Fruit fly (Drosophila melanogaster) whole organism, embryonic: ENCODE results near the gene CG32483.

Experiments used
- Atf-2 ChIP-seq: fragments of 200-800 bp; sonication (Bioruptor generic); optimal IDR thresholded peaks from 2 replicates; lab custom pipeline; 2016; ENCODE audit warnings: missing biosample characterization, missing genetic modification characterization
- Awh ChIP-seq: fragments of 200-800 bp; sonication (Bioruptor generic); IDR thresholded peaks from 2 replicates; pipeline ENCODE4, ENCODE4 v1.3.6; 2022; ENCODE audit warnings: missing biosample characterization, missing genetic modification characterization
- CG11398 ChIP-seq: fragments of 200-800 bp; sonication (Bioruptor generic); optimal IDR thresholded peaks from 2 replicates; lab custom pipeline; 2016; ENCODE audit warnings: missing biosample characterization, missing genetic modification characterization
- CG12071 ChIP-seq: fragments of 200-800 bp; sonication (Bioruptor generic); optimal IDR thresholded peaks from 3 replicates; lab custom pipeline; 2018; ENCODE audit warnings: missing biosample characterization, mild to moderate bottlenecking, missing genetic modification characterization
- CG12219 ChIP-seq: fragments of 200-800 bp; sonication (Bioruptor generic); optimal IDR thresholded peaks from 3 replicates; lab custom pipeline; 2018; ENCODE audit warnings: missing biosample characterization, mild to moderate bottlenecking, missing genetic modification characterization
- CG12236 ChIP-seq: fragments of 200-800 bp; sonication (Bioruptor generic); optimal IDR thresholded peaks from 2 replicates; lab custom pipeline; 2016; ENCODE audit warnings: missing biosample characterization, missing genetic modification characterization
- CG15514 ChIP-seq: fragments of 200-800 bp; sonication (Bioruptor generic); optimal IDR thresholded peaks from 3 replicates; lab custom pipeline; 2017; ENCODE audit warnings: missing biosample characterization, missing genetic modification characterization, mild to moderate bottlenecking, moderate library complexity, missing genetic modification reagents
- CG17359 ChIP-seq: fragments of 200-800 bp; sonication (Bioruptor generic); optimal IDR thresholded peaks from 3 replicates; lab custom pipeline; 2018; ENCODE audit warnings: missing biosample characterization, mild to moderate bottlenecking, missing genetic modification characterization, moderate library complexity
- CG2875 ChIP-seq: fragments of 200-800 bp; sonication (Bioruptor generic); optimal IDR thresholded peaks from 2 replicates; lab custom pipeline; 2017; ENCODE audit warnings: missing biosample characterization, mild to moderate bottlenecking, missing genetic modification characterization, missing genetic modification reagents
- CG32532 ChIP-seq: fragments of 200-800 bp; sonication (Bioruptor generic); IDR thresholded peaks from 2 replicates; pipeline ENCODE4 v1.3.6; 2022; ENCODE audit warnings: missing biosample characterization, missing genetic modification characterization
- CG33213 ChIP-seq: fragments of 200-800 bp; sonication (Bioruptor generic); optimal IDR thresholded peaks from 3 replicates; lab custom pipeline; 2016; ENCODE audit warnings: missing biosample characterization, missing genetic modification characterization
- CG34224 ChIP-seq: fragments of 200-800 bp; sonication (Bioruptor generic); IDR thresholded peaks from 3 replicates; pipeline ENCODE4 v1.3.6; 2022; ENCODE audit warnings: missing biosample characterization, missing genetic modification characterization; ENCODE audit not compliant: partially characterized antibody
- CG42726 ChIP-seq: fragments of 200-800 bp; sonication (Bioruptor generic); IDR thresholded peaks from 2 replicates; pipeline ENCODE4 v1.3.6; 2022; ENCODE audit warnings: missing biosample characterization, missing genetic modification characterization; ENCODE audit not compliant: partially characterized antibody
- CG6272 ChIP-seq: fragments of 200-800 bp; sonication (Bioruptor generic); IDR thresholded peaks from 2 replicates; pipeline ENCODE4 v1.3.6; 2022; ENCODE audit warnings: missing biosample characterization, missing genetic modification characterization
- CG6791 ChIP-seq: fragments of 200-800 bp; sonication (Bioruptor generic); IDR thresholded peaks from 3 replicates; pipeline ENCODE4 v1.3.6; 2022; ENCODE audit warnings: missing biosample characterization, missing genetic modification characterization; ENCODE audit not compliant: partially characterized antibody
- CG7928 ChIP-seq: fragments of 200-800 bp; sonication (Bioruptor generic); optimal IDR thresholded peaks from 2 replicates; lab custom pipeline; 2017; ENCODE audit warnings: missing biosample characterization, mild to moderate bottlenecking, missing genetic modification characterization
- D19A ChIP-seq: fragments of 200-800 bp; optimal IDR thresholded peaks from 3 replicates; lab custom pipeline; 2019; ENCODE audit warnings: missing biosample characterization, mild to moderate bottlenecking, missing genetic modification characterization, moderate library complexity
- Dfd ChIP-seq, 2 experiments: fragments of >200 bp; optimal IDR thresholded peaks; 2 replicates each; lab custom pipeline; 2017; ENCODE audit warnings: missing biosample characterization in 2 of 2, missing genetic modification characterization in 2 of 2
- Dll ChIP-seq: fragments of 200-800 bp; sonication (Bioruptor generic); IDR thresholded peaks from 4 replicates; pipeline ENCODE4 v1.3.6; 2022; ENCODE audit warnings: missing biosample characterization, missing genetic modification characterization; ENCODE audit not compliant: partially characterized antibody
- Ets97D ChIP-seq: fragments of 200-800 bp; sonication (Bioruptor generic); optimal IDR thresholded peaks from 3 replicates; lab custom pipeline; 2016; ENCODE audit warnings: missing biosample characterization, missing genetic modification characterization
- HLH4C ChIP-seq: fragments of 200-800 bp; sonication (Bioruptor generic); IDR thresholded peaks from 3 replicates; pipeline ENCODE4 v1.3.6; 2022; ENCODE audit warnings: missing biosample characterization, missing genetic modification characterization; ENCODE audit not compliant: partially characterized antibody
- Hey ChIP-seq: fragments of 200-800 bp; sonication (Bioruptor generic); optimal IDR thresholded peaks from 3 replicates; lab custom pipeline; 2018; ENCODE audit warnings: missing biosample characterization, mild to moderate bottlenecking, missing genetic modification characterization
- Hr51 ChIP-seq, 2 experiments: fragments of 200-800 bp; sonication (Bioruptor generic); optimal IDR thresholded peaks; 2 replicates in 1 of 2; 3 replicates in 1 of 2; lab custom pipeline; 2016 to 2018; ENCODE audit warnings: missing biosample characterization in 2 of 2, missing genetic modification characterization in 2 of 2, mild to moderate bottlenecking in 1 of 2, moderate library complexity in 1 of 2
- MBD-R2 ChIP-seq: fragments of 200-800 bp; sonication (Bioruptor generic); IDR thresholded peaks from 2 replicates; pipeline ENCODE4 v1.3.6; 2022; ENCODE audit warnings: missing biosample characterization, missing genetic modification characterization
- Meics ChIP-seq: fragments of 200-800 bp; sonication (Bioruptor generic); optimal IDR thresholded peaks from 2 replicates; lab custom pipeline; 2017; ENCODE audit warnings: missing biosample characterization, mild to moderate bottlenecking, missing genetic modification characterization
- NFAT ChIP-seq: fragments of 200-800 bp; sonication (Bioruptor generic); IDR thresholded peaks from 2 replicates; pipeline ENCODE4 v1.3.6; 2022; ENCODE audit warnings: missing biosample characterization, missing genetic modification characterization
- Optix ChIP-seq: fragments of 200-800 bp; sonication (Bioruptor generic); IDR thresholded peaks from 3 replicates; pipeline ENCODE4 v1.3.6; 2022; ENCODE audit warnings: missing biosample characterization, missing genetic modification characterization
- Rfx ChIP-seq: fragments of 200-800 bp; sonication (Bioruptor generic); IDR thresholded peaks from 2 replicates; pipeline ENCODE4 v1.3.6; 2022; ENCODE audit warnings: missing biosample characterization, missing genetic modification characterization
- Scr ChIP-seq: fragments of 200-800 bp; sonication (Bioruptor generic); IDR thresholded peaks from 2 replicates; pipeline ENCODE4 v1.3.6; 2022; ENCODE audit warnings: missing biosample characterization, missing genetic modification characterization; ENCODE audit not compliant: partially characterized antibody
- Vsx1 ChIP-seq: fragments of 200-800 bp; sonication (Bioruptor generic); optimal IDR thresholded peaks from 2 replicates; lab custom pipeline; 2017; ENCODE audit warnings: missing biosample characterization, mild to moderate bottlenecking, missing genetic modification characterization, missing genetic modification reagents
- abd-A ChIP-seq: fragments of 200-800 bp; sonication (Bioruptor generic); optimal IDR thresholded peaks from 3 replicates; lab custom pipeline; 2019; ENCODE audit warnings: missing biosample characterization, mild to moderate bottlenecking, missing genetic modification characterization, moderate library complexity
- amos ChIP-seq: fragments of 200-800 bp; sonication (Bioruptor generic); IDR thresholded peaks from 2 replicates; pipeline ENCODE4 v1.3.6; 2022; ENCODE audit warnings: missing biosample characterization, missing genetic modification characterization; ENCODE audit not compliant: partially characterized antibody
- bab2 ChIP-seq: fragments of 200-800 bp; sonication (Bioruptor generic); optimal IDR thresholded peaks from 2 replicates; lab custom pipeline; 2016; ENCODE audit warnings: missing biosample characterization, missing genetic modification characterization
- ci ChIP-seq: fragments of 200-800 bp; sonication (Bioruptor generic); IDR thresholded peaks from 3 replicates; pipeline ENCODE4 v1.3.6; 2022; ENCODE audit warnings: missing biosample characterization, missing genetic modification characterization
- crp ChIP-seq, 2 experiments: fragments of 200-800 bp; sonication (Bioruptor generic); optimal IDR thresholded peaks; 2 replicates in 1 of 2; 3 replicates in 1 of 2; lab custom pipeline; 2017; ENCODE audit warnings: missing biosample characterization in 2 of 2, missing genetic modification characterization in 2 of 2, mild to moderate bottlenecking in 1 of 2, moderate library complexity in 1 of 2
- dm ChIP-seq: fragments of 200-800 bp; sonication (Bioruptor generic); optimal IDR thresholded peaks from 3 replicates; lab custom pipeline; 2016; ENCODE audit warnings: missing biosample characterization, missing genetic modification characterization
- ewg ChIP-seq: fragments of 200-800 bp; sonication (Bioruptor generic); optimal IDR thresholded peaks from 3 replicates; lab custom pipeline; 2017; ENCODE audit warnings: mild to moderate bottlenecking, missing biosample characterization, missing genetic modification reagents, missing genetic modification characterization
- eyg ChIP-seq: fragments of 200-800 bp; sonication (Bioruptor generic); optimal IDR thresholded peaks from 3 replicates; lab custom pipeline; 2016; ENCODE audit warnings: missing biosample characterization, missing genetic modification characterization
- gsb ChIP-seq: fragments of 200-800 bp; sonication (Bioruptor generic); IDR thresholded peaks from 2 replicates; pipeline ENCODE4 v1.3.6; 2022; ENCODE audit warnings: missing biosample characterization, missing genetic modification characterization
- h ChIP-seq: fragments of >200 bp; optimal IDR thresholded peaks from 2 replicates; lab custom pipeline; 2017
- kay ChIP-seq: fragments of 200-800 bp; sonication (Bioruptor generic); optimal IDR thresholded peaks from 2 replicates; lab custom pipeline; 2016; ENCODE audit warnings: missing biosample characterization, missing genetic modification characterization
- odd ChIP-seq: fragments of 200-800 bp; sonication (Bioruptor generic); optimal IDR thresholded peaks from 2 replicates; lab custom pipeline; 2017; ENCODE audit warnings: missing biosample characterization, mild to moderate bottlenecking, missing genetic modification characterization
- org-1 ChIP-seq: fragments of 200-800 bp; sonication (Bioruptor generic); optimal IDR thresholded peaks from 2 replicates; lab custom pipeline; 2017; ENCODE audit warnings: missing biosample characterization, missing genetic modification characterization
- pb ChIP-seq: fragments of 200-800 bp; sonication (Bioruptor generic); optimal IDR thresholded peaks from 3 replicates; lab custom pipeline; 2016; ENCODE audit warnings: missing biosample characterization, missing genetic modification characterization
- pros ChIP-seq: fragments of 200-800 bp; sonication (Bioruptor generic); optimal IDR thresholded peaks from 3 replicates; lab custom pipeline; 2019; ENCODE audit warnings: missing biosample characterization, mild to moderate bottlenecking, missing genetic modification characterization, moderate library complexity
- salm ChIP-seq: fragments of 200-800 bp; sonication (Bioruptor generic); optimal IDR thresholded peaks from 2 replicates; lab custom pipeline; 2018; ENCODE audit warnings: missing biosample characterization, mild to moderate bottlenecking, missing genetic modification characterization
- slbo ChIP-seq: fragments of 200-800 bp; sonication (Bioruptor generic); IDR thresholded peaks from 2 replicates; pipeline ENCODE4 v1.3.6; 2022; ENCODE audit warnings: missing biosample characterization, missing genetic modification characterization
- so ChIP-seq: fragments of 200-800 bp; sonication (Bioruptor generic); IDR thresholded peaks from 3 replicates; pipeline ENCODE4 v1.3.6; 2022; ENCODE audit warnings: missing biosample characterization, missing genetic modification characterization
- tna ChIP-seq: fragments of 200-800 bp; sonication (Bioruptor generic); IDR thresholded peaks from 2 replicates; pipeline ENCODE4 v1.3.6; 2022; ENCODE audit warnings: missing biosample characterization, missing genetic modification characterization; ENCODE audit not compliant: partially characterized antibody

The CG32483 gene

dm6 chr3L:698748-699367, 9.0 kb upstream of the CG32483 start, which contains the start of gene CG13894 (continued):
- TF ChIP-seq CG6791 (GFP tag; lab: Robert Waterston, UW) (peak; percentile 88), CG11398 (GFP tag; lab: Kevin White, UChicago) (peak; percentile 40), Awh (peak; percentile 53; the same call in 1 of the 2 replicates), CG17359 (tag; lab: Kevin White, UChicago) (peak; percentile 26), CG33213 (GFP tag; lab: Kevin White, UChicago) (no peak), pb (no peak), tna (GFP tag; lab: Robert Waterston, UW) (peak; percentile 22; the same call in 1 of the 2 replicates), Ets97D (GFP tag; lab: Kevin White, UChicago) (no peak), pros (GFP tag; lab: Kevin White, UChicago) (no peak), Rfx (GFP tag; lab: Robert Waterston, UW) (0 out of 2 replicates have a peak, but pooled peaks have one; percentile 6), MBD-R2 (GFP tag; lab: Robert Waterston, UW) (no peak), odd (GFP tag; lab: Kevin White, UChicago) (no peak), CG34224 (peak; percentile 29; the same call in 1 of the 3 replicates), ewg (GFP tag; lab: Kevin White, UChicago) (no peak), abd-A (tag; lab: Kevin White, UChicago) (peak; percentile 66), CG12071 (GFP tag; lab: Kevin White, UChicago) (no peak), h (no peak), CG32532 (GFP tag; lab: Robert Waterston, UW) (peak; percentile 21; the same call in 1 of the 2 replicates), Dll (GFP tag; lab: Robert Waterston, UW) (0 out of 4 replicates have a peak, but pooled peaks have one; percentile 38), Meics (GFP tag; lab: Kevin White, UChicago) (no peak), Scr (0 out of 2 replicates have a peak, but pooled peaks have one; percentile 15), CG6272 (no peak), NFAT (GFP tag; lab: Robert Waterston, UW) (no peak), crp (GFP tag; optimal IDR thresholded peaks at IDR 0.05; lab: Kevin White, UChicago) (no peak), CG12236 (GFP tag; lab: Kevin White, UChicago) (no peak), so (peak; percentile 58; the same call in 2 of the 3 replicates), D19A (tag; lab: Kevin White, UChicago) (no peak), amos (peak; percentile 31; the same call in 1 of the 2 replicates), eyg (GFP tag; lab: Kevin White, UChicago) (no peak), ci (GFP tag; lab: Robert Waterston, UW) (peak; percentile 71; the same call in 2 of the 3 replicates), Dfd (GFP tag; optimal IDR thresholded peaks at IDR 0.05; lab: Kevin White, UChicago) (no peak), Optix (GFP tag; lab: Robert Waterston, UW) (0 out of 3 replicates have a peak, but pooled peaks have one; percentile 17), Vsx1 (no peak), slbo (GFP tag; lab: Robert Waterston, UW) (no peak), CG15514 (GFP tag; lab: Kevin White, UChicago) (peak; percentile 56), CG7928 (GFP tag; lab: Kevin White, UChicago) (no peak), kay (no peak), gsb (GFP tag; lab: Robert Waterston, UW) (no peak), salm (tag; lab: Kevin White, UChicago) (no peak), Hey (tag; lab: Kevin White, UChicago) (no peak), CG2875 (no peak), CG42726 (GFP tag; lab: Robert Waterston, UW) (peak; percentile 24; the same call in 1 of the 2 replicates), org-1 (GFP tag; lab: Kevin White, UChicago) (no peak), Atf-2 (no peak), bab2 (GFP tag; lab: Kevin White, UChicago) (no peak), Hr51 (GFP tag; optimal IDR thresholded peaks at IDR 0.05; lab: Kevin White, UChicago) (no peak), dm (GFP tag; lab: Kevin White, UChicago) (no peak), CG12219 (no peak), HLH4C (GFP tag; lab: Robert Waterston, UW) (no peak)
